Worm (Caenorhabditis elegans) whole organism, L4/young adult: ENCODE results near the gene chil-26.

Source experiments
- W03F9.2 ChIP-seq: fragments of 150-350 bp; optimal IDR thresholded peaks from 2 replicates; lab custom pipeline; 2014; ENCODE audit warnings: missing biosample characterization, missing genetic modification characterization
- dao-5 ChIP-seq: sonication (generic microtip); optimal IDR thresholded peaks from 2 replicates; lab custom pipeline; 2016; ENCODE audit warnings: missing genotype, missing genetic modification characterization, moderate library complexity, missing compliant biosample characterization
- him-1 ChIP-seq: sonication (generic microtip); optimal IDR thresholded peaks from 2 replicates; lab custom pipeline; 2016; ENCODE audit warnings: missing genotype, missing genetic modification reagents, missing genetic modification characterization, missing compliant biosample characterization

DNA sequence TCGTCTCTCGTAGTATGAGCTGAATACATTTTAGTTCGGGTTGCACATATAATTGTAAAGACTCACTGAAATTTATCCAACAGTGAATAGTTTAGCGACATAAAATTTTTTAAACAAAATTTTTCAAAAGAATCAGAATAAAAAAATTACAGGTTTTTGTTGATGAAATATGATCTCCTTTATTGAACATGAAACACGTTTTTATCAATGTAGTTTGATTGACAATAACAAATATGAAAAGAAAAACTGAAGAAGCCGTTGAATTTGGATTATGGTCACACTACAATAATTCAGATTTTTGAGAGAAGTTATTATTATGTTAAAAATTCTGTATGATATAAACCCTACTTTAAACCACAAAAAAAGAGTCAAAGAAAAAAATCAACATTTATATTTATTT is 34.8 kb upstream of the chil-26 start, which contains the start of gene chil-17:
- TF ChIP-seq dao-5 (tag; lab: Kevin White, UChicago) (no peak), him-1 (tag; lab: Kevin White, UChicago) (no peak), W03F9.2 (no peak)
